Worm (Caenorhabditis elegans) whole organism, L4/young adult: Measurements from ENCODE around the gene ZK899.7.

Experiments
- W03F9.2 ChIP-seq: fragments of 150-350 bp; optimal IDR thresholded peaks from 2 replicates; lab custom pipeline; 2014; ENCODE audit warnings: missing biosample characterization, missing genetic modification characterization
- dao-5 ChIP-seq: sonication (generic microtip); optimal IDR thresholded peaks from 2 replicates; lab custom pipeline; 2016; ENCODE audit warnings: missing genotype, missing genetic modification characterization, moderate library complexity, missing compliant biosample characterization
- him-1 ChIP-seq: sonication (generic microtip); optimal IDR thresholded peaks from 2 replicates; lab custom pipeline; 2016; ENCODE audit warnings: missing genotype, missing genetic modification reagents, missing genetic modification characterization, missing compliant biosample characterization

- no peak for TF ChIP-seq dao-5 (tag; lab: Kevin White, UChicago)
- no peak for TF ChIP-seq him-1 (tag; lab: Kevin White, UChicago)
- TF ChIP-seq W03F9.2 = no peak
Measured at ce11 chrX:9409114-9409513, 40.1 kb downstream of the ZK899.7 start.
